Worm (Caenorhabditis elegans) whole organism, late embryonic: ENCODE results near the gene hecw-1.

Experiments
- C08G9.2 ChIP-seq: sonication (generic microtip); optimal IDR thresholded peaks from 2 replicates; lab custom pipeline; 2016; ENCODE audit warnings: mild to moderate bottlenecking, missing genetic modification characterization, moderate library complexity, missing compliant biosample characterization
- C38D4.7 ChIP-seq: fragments of 200-800 bp; sonication (Bioruptor generic); optimal IDR thresholded peaks from 2 replicates; lab custom pipeline; 2018; ENCODE audit warnings: mild to moderate bottlenecking, missing genetic modification characterization, moderate library complexity, missing compliant biosample characterization
- K09A11.1 ChIP-seq: sonication (generic microtip); optimal IDR thresholded peaks from 2 replicates; lab custom pipeline; 2017; ENCODE audit warnings: antibody characterized with exemption, mild to moderate bottlenecking, missing genetic modification characterization, missing compliant biosample characterization; ENCODE audit not compliant: insufficient read depth
- T23F11.4 ChIP-seq: fragments of 200-800 bp; sonication (Bioruptor generic); optimal IDR thresholded peaks from 2 replicates; lab custom pipeline; 2018; ENCODE audit warnings: mild to moderate bottlenecking, missing genetic modification characterization, missing compliant biosample characterization
- Y22D7AL.16 ChIP-seq: sonication (generic microtip); optimal IDR thresholded peaks from 2 replicates; lab custom pipeline; 2016; ENCODE audit warnings: missing genetic modification characterization, missing compliant biosample characterization
- ama-1 ChIP-seq: fragments of 150-350 bp; optimal IDR thresholded peaks from 2 replicates; lab custom pipeline; 2014
- ceh-18 ChIP-seq: sonication (generic microtip); optimal IDR thresholded peaks from 2 replicates; lab custom pipeline; 2016; ENCODE audit warnings: missing genetic modification characterization, missing compliant biosample characterization
- ceh-24 ChIP-seq: sonication (generic microtip); optimal IDR thresholded peaks from 2 replicates; lab custom pipeline; 2016; ENCODE audit warnings: mild to moderate bottlenecking, missing genetic modification characterization, missing compliant biosample characterization
- ceh-30 ChIP-seq: fragments of 150-350 bp; optimal IDR thresholded peaks from 2 replicates; lab custom pipeline; 2014; ENCODE audit warnings: missing biosample characterization, missing genetic modification characterization
- ceh-31 ChIP-seq: sonication (generic microtip); optimal IDR thresholded peaks from 2 replicates; lab custom pipeline; 2016; ENCODE audit warnings: missing genetic modification characterization, missing compliant biosample characterization
- ceh-48 ChIP-seq: sonication (generic microtip); optimal IDR thresholded peaks from 2 replicates; lab custom pipeline; 2016; ENCODE audit warnings: missing genetic modification characterization, inconsistent platforms, missing compliant biosample characterization
- che-1 ChIP-seq: sonication (generic microtip); optimal IDR thresholded peaks from 2 replicates; lab custom pipeline; 2016; ENCODE audit warnings: mild to moderate bottlenecking, missing genetic modification characterization, missing compliant biosample characterization
- dmd-4 ChIP-seq: sonication (generic microtip); optimal IDR thresholded peaks from 2 replicates; lab custom pipeline; 2016; ENCODE audit warnings: borderline replicate concordance, missing genetic modification characterization, missing compliant biosample characterization
- elt-2 ChIP-seq: sonication (generic microtip); optimal IDR thresholded peaks from 2 replicates; lab custom pipeline; 2016; ENCODE audit warnings: missing genetic modification reagents, missing genetic modification characterization, missing compliant biosample characterization
- elt-4 ChIP-seq: sonication (generic microtip); optimal IDR thresholded peaks from 2 replicates; lab custom pipeline; 2016; ENCODE audit warnings: missing genetic modification characterization, missing compliant biosample characterization
- eyg-1 ChIP-seq: sonication (generic microtip); optimal IDR thresholded peaks from 2 replicates; lab custom pipeline; 2016; ENCODE audit warnings: missing genotype, missing genetic modification characterization, missing compliant biosample characterization
- fkh-10 ChIP-seq: fragments of 150-350 bp; optimal IDR thresholded peaks from 2 replicates; lab custom pipeline; 2014; ENCODE audit warnings: missing biosample characterization, missing genetic modification reagents, missing genetic modification characterization
- hlh-30 ChIP-seq: sonication (generic microtip); optimal IDR thresholded peaks from 2 replicates; lab custom pipeline; 2017; ENCODE audit warnings: antibody characterized with exemption, missing genetic modification characterization, missing compliant biosample characterization; ENCODE audit not compliant: insufficient read depth
- hlh-6 ChIP-seq: sonication (generic microtip); optimal IDR thresholded peaks from 2 replicates; lab custom pipeline; 2016; ENCODE audit warnings: missing genotype, missing genetic modification characterization, missing compliant biosample characterization
- lim-6 ChIP-seq: sonication (generic microtip); optimal IDR thresholded peaks from 2 replicates; lab custom pipeline; 2016; ENCODE audit warnings: missing genetic modification characterization, missing compliant biosample characterization
- lin-11 ChIP-seq: fragments of 200-800 bp; sonication (Bioruptor generic); optimal IDR thresholded peaks from 2 replicates; lab custom pipeline; 2018; ENCODE audit warnings: mild to moderate bottlenecking, missing genetic modification characterization, missing compliant biosample characterization
- mec-3 ChIP-seq: sonication (generic microtip); optimal IDR thresholded peaks from 2 replicates; lab custom pipeline; 2016; ENCODE audit warnings: borderline replicate concordance, missing genetic modification characterization, missing compliant biosample characterization
- nfya-1 ChIP-seq: sonication (generic microtip); optimal IDR thresholded peaks from 2 replicates; lab custom pipeline; 2017; ENCODE audit warnings: missing genetic modification characterization, mild to moderate bottlenecking, missing compliant biosample characterization, antibody characterized with exemption, moderate library complexity
- nhr-232 ChIP-seq: sonication (generic microtip); optimal IDR thresholded peaks from 2 replicates; lab custom pipeline; 2016; ENCODE audit warnings: missing genetic modification characterization, missing compliant biosample characterization
- pag-3 ChIP-seq: sonication (generic microtip); optimal IDR thresholded peaks from 2 replicates; lab custom pipeline; 2016; ENCODE audit warnings: missing compliant biosample characterization, missing genetic modification characterization, borderline replicate concordance
- pax-1 ChIP-seq: fragments of 150-350 bp; optimal IDR thresholded peaks from 2 replicates; lab custom pipeline; 2014; ENCODE audit warnings: missing biosample characterization, missing genetic modification characterization
- ref-2 ChIP-seq: sonication (generic microtip); optimal IDR thresholded peaks from 2 replicates; lab custom pipeline; 2016; ENCODE audit warnings: missing genetic modification characterization, missing compliant biosample characterization
- tbx-2 ChIP-seq: sonication (generic microtip); optimal IDR thresholded peaks from 2 replicates; lab custom pipeline; 2016; ENCODE audit warnings: missing genetic modification characterization, missing compliant biosample characterization
- unc-3 ChIP-seq, 2 experiments: fragments of 200-800 bp in 1 of 2; sonication (Bioruptor generic) in 1 of 2; sonication (generic microtip) in 1 of 2; conservative IDR thresholded peaks in 1 of 2; optimal IDR thresholded peaks in 1 of 2; 2 replicates each; pipeline versions ENCODE4 v1.3.6 to Lab custom; 2016 to 2022; ENCODE audit warnings: missing compliant biosample characterization in 2 of 2, missing genetic modification characterization in 2 of 2, missing genetic modification reagents in 1 of 2

The hecw-1 gene

DNA sequence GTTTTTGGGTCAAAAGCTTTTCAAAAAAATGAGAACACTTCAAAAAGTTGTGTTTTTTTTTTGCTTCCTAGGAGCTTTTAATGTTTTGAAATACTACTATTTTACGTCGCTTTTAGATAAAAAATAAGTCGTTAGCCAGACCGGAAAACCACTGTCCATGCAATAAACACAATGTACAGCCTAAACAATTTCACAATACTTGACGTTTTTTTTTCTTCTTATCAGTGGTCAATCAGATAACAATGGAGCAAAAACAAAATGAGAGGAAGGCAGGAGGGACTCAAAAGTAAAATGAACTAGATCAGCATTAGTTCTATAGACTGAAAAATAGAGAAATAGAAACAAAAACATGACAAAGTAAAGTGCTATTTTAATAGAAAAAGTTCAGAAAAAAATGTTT, 19.0 kb downstream of the hecw-1 start:
- TF ChIP-seq ama-1 (lab: Kevin White, UChicago) = no peak
- peak; percentile 53 for TF ChIP-seq elt-2 (tag; lab: Kevin White, UChicago)
- TF ChIP-seq, all 69 proteins: peak for 1

DNA sequence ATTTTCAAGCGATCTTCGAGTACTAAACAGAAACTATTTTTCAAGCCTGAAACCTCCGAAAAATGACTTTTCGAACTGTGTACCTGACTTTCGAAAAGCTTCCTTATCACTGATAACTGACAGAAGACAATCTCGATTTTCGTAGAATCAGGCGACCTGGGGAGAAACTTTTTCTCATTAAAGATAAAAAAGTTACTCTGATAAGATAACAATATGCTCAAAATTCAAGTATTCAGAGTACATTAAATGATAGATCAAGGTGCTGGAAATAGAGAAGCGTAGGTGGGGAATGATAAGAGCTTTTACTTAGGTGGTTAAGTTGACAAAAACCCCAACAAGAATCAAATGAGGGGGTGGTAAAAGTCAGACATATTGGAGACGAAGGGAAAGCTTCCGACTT, 19.7 kb downstream of the hecw-1 start, which contains the start of gene prk-2:
TSS of gene prk-2 (minus strand) at position 156 of the 400 bp plus-strand sequence.
- TF ChIP-seq dmd-4 (tag; lab: Kevin White, UChicago) = no peak
- TF ChIP-seq elt-2 (tag; lab: Kevin White, UChicago) = peak; percentile 90

DNA sequence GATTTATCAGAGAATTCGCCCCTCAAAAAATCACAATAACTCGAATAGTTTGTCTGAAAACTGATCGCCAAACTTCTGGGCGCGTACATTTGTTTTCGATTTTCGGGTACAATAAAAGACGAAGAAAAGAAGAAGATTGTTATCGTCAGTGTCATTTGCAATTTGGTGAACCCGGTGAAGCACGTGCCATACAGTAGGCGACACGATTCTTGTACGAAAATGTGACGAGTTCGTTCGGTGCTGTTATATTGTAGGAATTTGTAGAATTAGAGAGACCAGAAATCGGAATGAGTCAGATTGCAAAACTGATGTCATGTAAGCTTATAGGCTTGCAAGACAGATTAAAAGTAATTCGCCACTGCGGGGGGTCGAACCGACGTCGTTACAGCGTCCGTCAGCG, 22.0 kb downstream of the hecw-1 start:
- TF ChIP-seq T23F11.4 (GFP tag; lab: Kevin White, UChicago) = no peak
- no peak for TF ChIP-seq hlh-6 (tag; lab: Kevin White, UChicago)
- TF ChIP-seq ceh-18 (tag; lab: Kevin White, UChicago) = no peak
- no peak for TF ChIP-seq pax-1 (tag; lab: Kevin White, UChicago)
- no peak for TF ChIP-seq eyg-1 (tag; lab: Kevin White, UChicago)
- no peak for TF ChIP-seq ceh-48
- TF ChIP-seq ceh-30 (tag; lab: Kevin White, UChicago) = no peak
- TF ChIP-seq C08G9.2 (tag; lab: Kevin White, UChicago) = no peak
- TF ChIP-seq C38D4.7 = no peak
- no peak for TF ChIP-seq ref-2 (tag; lab: Kevin White, UChicago)
- no peak for TF ChIP-seq tbx-2
- TF ChIP-seq fkh-10 (GFP tag; lab: Kevin White, UChicago) = no peak

DNA sequence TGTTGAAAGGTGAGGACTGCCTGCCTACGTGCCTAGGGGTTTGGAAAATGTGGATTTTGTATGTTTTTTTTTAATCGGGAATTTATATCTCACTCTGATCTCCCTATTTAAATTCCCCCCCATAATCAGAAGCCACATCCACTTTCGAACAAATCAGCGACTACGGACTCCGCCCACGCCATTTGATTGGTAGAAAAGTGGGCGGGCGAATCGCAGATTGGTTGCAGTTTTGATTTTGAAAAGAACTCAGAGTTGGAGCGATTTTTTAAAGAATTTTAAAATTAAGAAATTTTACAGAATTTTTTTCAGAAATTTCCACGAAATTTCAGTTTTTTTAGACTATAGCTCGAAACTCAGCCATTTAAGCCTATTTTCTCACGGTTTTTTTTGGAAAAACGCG, 29.7 kb downstream of the hecw-1 start:
- peak; percentile 79 for TF ChIP-seq nfya-1 (tag; lab: Kevin White, UChicago)
- no peak for TF ChIP-seq K09A11.1 (tag; lab: Kevin White, UChicago)

ce11 chrIII:3355791-3356190, 34.0 kb downstream of the hecw-1 start:
- no peak for TF ChIP-seq unc-3 (GFP tag; conservative IDR thresholded peaks at IDR 0.05; lab: Robert Waterston, UW)
- TF ChIP-seq unc-3 (tag; optimal IDR thresholded peaks at IDR 0.05; lab: Kevin White, UChicago) = no peak
- no peak for TF ChIP-seq ceh-18 (tag; lab: Kevin White, UChicago)
- peak; percentile 57 for TF ChIP-seq elt-2 (tag; lab: Kevin White, UChicago)

- TF ChIP-seq ceh-24 (tag; lab: Kevin White, UChicago) = no peak
- no peak for TF ChIP-seq pax-1 (tag; lab: Kevin White, UChicago)
- TF ChIP-seq, all 69 proteins: peak for 0
These were observed 38.1 kb downstream of the hecw-1 start for ce11 chrIII:3351672-3352071.

DNA sequence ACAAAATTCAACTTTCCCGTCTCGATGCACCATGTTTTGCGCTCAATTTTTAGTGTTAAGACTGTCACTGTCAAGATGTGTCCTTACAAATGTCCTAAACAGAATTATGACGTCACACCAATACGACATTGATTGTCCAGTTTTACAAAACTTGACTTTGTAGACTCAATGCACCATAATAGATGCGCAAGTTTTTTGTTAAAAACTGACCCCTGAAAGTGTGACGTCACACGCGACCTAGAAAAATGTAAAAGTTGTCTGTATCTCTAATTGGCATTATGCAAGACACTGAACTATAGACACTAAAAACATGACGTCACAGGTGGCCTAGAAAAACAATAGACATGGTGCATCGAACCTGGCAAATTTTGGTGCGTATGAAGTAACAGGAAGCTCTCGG, 38.7 kb downstream of the hecw-1 start:
- TF ChIP-seq hlh-30 (tag; lab: Kevin White, UChicago) = no peak
- TF ChIP-seq elt-2 (tag; lab: Kevin White, UChicago) = no peak
- no peak for TF ChIP-seq mec-3 (tag; lab: Kevin White, UChicago)
- TF ChIP-seq elt-4 (tag; lab: Kevin White, UChicago) = no peak
- TF ChIP-seq fkh-10 (GFP tag; lab: Kevin White, UChicago) = no peak
- TF ChIP-seq lim-6 (tag; lab: Kevin White, UChicago) = no peak
- TF ChIP-seq ceh-31 (tag; lab: Kevin White, UChicago) = no peak
- TF ChIP-seq lin-11 (tag; lab: Kevin White, UChicago) = no peak
- no peak for TF ChIP-seq K09A11.1 (tag; lab: Kevin White, UChicago)
- no peak for TF ChIP-seq ref-2 (tag; lab: Kevin White, UChicago)
- TF ChIP-seq Y22D7AL.16 (tag; lab: Kevin White, UChicago) = no peak
- no peak for TF ChIP-seq che-1 (tag; lab: Kevin White, UChicago)
- TF ChIP-seq eyg-1 (tag; lab: Kevin White, UChicago) = no peak
- TF ChIP-seq nhr-232 (tag; lab: Kevin White, UChicago) = no peak
- no peak for TF ChIP-seq pag-3 (tag; lab: Kevin White, UChicago)
